Fruit fly (Drosophila melanogaster): ENCODE measurements around the gene Targ1.

DNA sequence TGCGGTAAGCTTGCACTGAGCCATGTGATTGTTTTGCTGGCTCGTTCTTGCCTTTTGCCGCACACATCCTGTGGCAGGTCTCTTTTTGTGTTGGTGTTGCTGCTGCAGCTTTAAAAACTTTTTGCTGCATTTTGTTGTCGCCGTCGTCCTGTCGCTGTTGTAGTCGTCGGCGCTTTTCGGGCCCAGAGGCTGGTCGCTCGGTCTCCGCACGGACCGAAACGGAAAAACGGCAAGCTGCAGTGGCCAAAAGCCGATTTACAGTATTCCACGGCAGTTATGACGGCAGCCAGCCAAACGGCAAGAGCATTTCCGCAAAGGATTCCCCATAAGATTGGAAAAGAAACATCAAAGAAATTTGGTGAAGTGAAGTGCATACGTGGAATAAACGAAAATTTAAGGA, 17.4 kb upstream of the Targ1 start, which contains the start of gene CG43219:
- TF ChIP-seq pdm3 (GFP tag; optimal IDR thresholded peaks at IDR 0.05) (no peak), CG11294 (GFP tag; IDR thresholded peaks at IDR 0.05) (no peak), Smox (GFP tag; optimal IDR thresholded peaks at IDR 0.05) (no peak), CG8319 (GFP tag; optimal IDR thresholded peaks at IDR 0.05) (no peak), CG6163 (GFP tag; IDR thresholded peaks at IDR 0.05) (no peak), CG6854 (GFP tag; optimal IDR thresholded peaks at IDR 0.05) (no peak), Gug (GFP tag; IDR thresholded peaks at IDR 0.05) (no peak), CG8119 (GFP tag; IDR thresholded peaks at IDR 0.05) (no peak), Lpt (GFP tag; optimal IDR thresholded peaks at IDR 0.05) (no peak)

Measured in whole organism, prepupa.